Worm (Caenorhabditis elegans): ENCODE data around the gene srlf-7.

srlf-7 gene

ce11 chrIV:7212769-7213168 is 23.7 kb downstream of the srlf-7 start:
- TF ChIP-seq fos-1 (tag; optimal IDR thresholded peaks at IDR 0.05) = peak; percentile 44
- no peak for TF ChIP-seq sma-9 (GFP tag; optimal IDR thresholded peaks at IDR 0.05)
- TF ChIP-seq sma-9 (tag; optimal IDR thresholded peaks at IDR 0.05) = no peak

ce11 chrIV:7216210-7216609 is 27.1 kb downstream of the srlf-7 start:
- TF ChIP-seq unc-55 (GFP tag; optimal IDR thresholded peaks at IDR 0.05) (no peak), mbf-1 (tag; optimal IDR thresholded peaks at IDR 0.05) (no peak), nhr-25 (tag; optimal IDR thresholded peaks at IDR 0.05) (no peak), nhr-12 (tag; optimal IDR thresholded peaks at IDR 0.05) (no peak), ztf-11 (tag; optimal IDR thresholded peaks at IDR 0.05) (no peak), nhr-11 (tag; optimal IDR thresholded peaks at IDR 0.05) (no peak), nhr-21 (tag; optimal IDR thresholded peaks at IDR 0.05) (no peak), sma-3 (GFP tag; optimal IDR thresholded peaks at IDR 0.05) (no peak), elt-1 (tag; optimal IDR thresholded peaks at IDR 0.05) (no peak), lin-13 (GFP tag; optimal IDR thresholded peaks at IDR 0.05) (no peak)

ce11 chrIV:7219398-7220087 is 30.5 kb downstream of the srlf-7 start, which contains the start of the genes glb-23 and R13A1.1:
Gene glb-23 (minus strand): TSS chrIV:7219498.
Gene R13A1.1 (plus strand): TSS chrIV:7220037.
- TF ChIP-seq nhr-25 (tag; optimal IDR thresholded peaks at IDR 0.05) (no peak), elt-3 (tag; optimal IDR thresholded peaks at IDR 0.05) (no peak), zag-1 (tag; optimal IDR thresholded peaks at IDR 0.05) (no peak), aly-2 (tag; optimal IDR thresholded peaks at IDR 0.05) (no peak), nhr-129 (tag; optimal IDR thresholded peaks at IDR 0.05) (no peak), crh-2 (tag; optimal IDR thresholded peaks at IDR 0.05) (no peak), egl-27 (tag; optimal IDR thresholded peaks at IDR 0.05) (no peak), alr-1 (tag; optimal IDR thresholded peaks at IDR 0.05) (no peak), elt-1 (tag; optimal IDR thresholded peaks at IDR 0.05) (no peak), lin-11 (tag; optimal IDR thresholded peaks at IDR 0.05) (no peak), dmd-4 (tag; optimal IDR thresholded peaks at IDR 0.05) (no peak), skn-1 (tag; optimal IDR thresholded peaks at IDR 0.05) (no peak), ama-1 (optimal IDR thresholded peaks at IDR 0.05) (no peak), mbf-1 (tag; optimal IDR thresholded peaks at IDR 0.05) (no peak), nhr-12 (tag; optimal IDR thresholded peaks at IDR 0.05) (no peak), nhr-237 (tag; optimal IDR thresholded peaks at IDR 0.05) (no peak), snpc-4 (tag; optimal IDR thresholded peaks at IDR 0.05) (no peak)

- TF ChIP-seq gmeb-1 (tag; optimal IDR thresholded peaks at IDR 0.05) = no peak
Observed at ce11 chrIV:7222088-7222487, 33.0 kb downstream of the srlf-7 start.

- TF ChIP-seq F13H6.1 (tag; optimal IDR thresholded peaks at IDR 0.05) (no peak), gmeb-1 (tag; optimal IDR thresholded peaks at IDR 0.05) (no peak), C34F6.9 (tag; optimal IDR thresholded peaks at IDR 0.05) (no peak), unc-55 (GFP tag; optimal IDR thresholded peaks at IDR 0.05) (no peak), nhr-10 (tag; optimal IDR thresholded peaks at IDR 0.05) (no peak), nhr-237 (tag; optimal IDR thresholded peaks at IDR 0.05) (no peak), nhr-129 (tag; optimal IDR thresholded peaks at IDR 0.05) (no peak), alr-1 (tag; optimal IDR thresholded peaks at IDR 0.05) (no peak), blmp-1 (tag; optimal IDR thresholded peaks at IDR 0.05; ENCODE audit: insufficient read depth) (no peak), Y55F3AM.14 (GFP tag; optimal IDR thresholded peaks at IDR 0.05) (no peak)
Observed at ce11 chrIV:7227072-7227471, 38.0 kb downstream of the srlf-7 start, which contains the start of gene R13A1.10. Gene R13A1.10 (minus strand): TSS chrIV:7227172.

- TF ChIP-seq sem-4 (tag; optimal IDR thresholded peaks at IDR 0.05) (no peak), dmd-4 (tag; optimal IDR thresholded peaks at IDR 0.05) (no peak), lin-39 (tag; optimal IDR thresholded peaks at IDR 0.05) (no peak), R02D3.7 (tag; optimal IDR thresholded peaks at IDR 0.05) (no peak), ztf-1 (GFP tag; conservative IDR thresholded peaks at IDR 0.05) (no peak), unc-39 (tag; optimal IDR thresholded peaks at IDR 0.05) (no peak)
Observed at ce11 chrIV:7228208-7228607, 39.1 kb downstream of the srlf-7 start, which contains the start of gene D2024.5. Gene D2024.5 (minus strand): TSS chrIV:7228308.
